Worm (Caenorhabditis elegans) whole organism, young adult: ENCODE data around the gene lpd-7.

Experiments
- B0019.2 ChIP-seq: fragments of 200-800 bp; sonication (Bioruptor generic); conservative IDR thresholded peaks from 2 replicates; pipeline ENCODE4 v1.3.6; 2022; ENCODE audit warnings: missing genetic modification reagents, missing genetic modification characterization, missing compliant biosample characterization
- B0261.1 ChIP-seq: sonication (generic microtip); optimal IDR thresholded peaks from 2 replicates; lab custom pipeline; 2016; ENCODE audit warnings: mild to moderate bottlenecking, missing genetic modification characterization, moderate library complexity, missing compliant biosample characterization
- F33H1.4 ChIP-seq: fragments of 200-800 bp; sonication (Bioruptor generic); IDR thresholded peaks from 2 replicates; pipeline ENCODE4 v1.3.6; 2022; ENCODE audit warnings: missing genetic modification reagents, missing genetic modification characterization, missing compliant biosample characterization
- F37B4.10 ChIP-seq: fragments of 200-800 bp; sonication (Bioruptor generic); IDR thresholded peaks from 2 replicates; pipeline ENCODE4 v1.3.6; 2022; ENCODE audit warnings: missing genetic modification characterization, missing compliant biosample characterization
- F39B2.1 ChIP-seq: fragments of 200-800 bp; sonication (Bioruptor generic); IDR thresholded peaks from 2 replicates; pipeline ENCODE4 v1.3.6; 2022; ENCODE audit warnings: missing genetic modification reagents, missing genetic modification characterization, missing compliant biosample characterization
- K11D2.4 ChIP-seq: fragments of 200-800 bp; sonication (Bioruptor generic); IDR thresholded peaks from 2 replicates; pipeline ENCODE4 v1.3.6; 2022; ENCODE audit warnings: missing genetic modification reagents, missing genetic modification characterization, missing compliant biosample characterization
- T07F8.4 ChIP-seq: sonication (generic microtip); optimal IDR thresholded peaks from 2 replicates; lab custom pipeline; 2016; ENCODE audit warnings: mild to moderate bottlenecking, missing genetic modification characterization, moderate library complexity, missing compliant biosample characterization
- Y53F4B.3 ChIP-seq: fragments of 200-800 bp; sonication (Bioruptor generic); IDR thresholded peaks from 2 replicates; pipeline ENCODE4 v1.3.6; 2022; ENCODE audit warnings: missing genetic modification reagents, missing genetic modification characterization, missing compliant biosample characterization
- Y53G8AR.9 ChIP-seq: fragments of 200-800 bp; sonication (Bioruptor generic); conservative IDR thresholded peaks from 2 replicates; pipeline ENCODE4 v1.3.6; 2022; ENCODE audit warnings: missing genetic modification reagents, missing genetic modification characterization, missing compliant biosample characterization
- akir-1 ChIP-seq: fragments of 200-800 bp; sonication (Bioruptor generic); optimal IDR thresholded peaks from 2 replicates; lab custom pipeline; 2018; ENCODE audit warnings: mild to moderate bottlenecking, missing genetic modification characterization, moderate library complexity, missing compliant biosample characterization
- athp-1 ChIP-seq: sonication (generic microtip); optimal IDR thresholded peaks from 2 replicates; lab custom pipeline; 2017; ENCODE audit warnings: mild to moderate bottlenecking, missing genetic modification characterization, missing compliant biosample characterization
- attf-5 ChIP-seq: fragments of 200-800 bp; sonication (Bioruptor generic); optimal IDR thresholded peaks from 2 replicates; lab custom pipeline; 2018; ENCODE audit warnings: mild to moderate bottlenecking, missing genetic modification characterization, missing compliant biosample characterization
- bed-1 ChIP-seq: fragments of 200-800 bp; sonication (Bioruptor generic); IDR thresholded peaks from 2 replicates; pipeline ENCODE4 v1.3.6; 2022; ENCODE audit warnings: missing genetic modification reagents, missing genetic modification characterization, missing compliant biosample characterization
- cebp-1 ChIP-seq, 2 experiments: fragments of 200-800 bp in 1 of 2; sonication (Bioruptor generic) in 1 of 2; sonication (generic microtip) in 1 of 2; IDR thresholded peaks in 1 of 2; optimal IDR thresholded peaks in 1 of 2; 2 replicates each; pipeline versions ENCODE4 v1.3.6 to Lab custom; 2017 to 2022; ENCODE audit warnings: missing compliant biosample characterization in 2 of 2, missing genetic modification characterization in 2 of 2, mild to moderate bottlenecking in 1 of 2, missing genetic modification reagents in 1 of 2, moderate library complexity in 1 of 2
- cebp-2 ChIP-seq: fragments of 200-800 bp; sonication (Bioruptor generic); IDR thresholded peaks from 2 replicates; pipeline ENCODE4 v1.3.6; 2022; ENCODE audit warnings: missing genetic modification characterization, missing compliant biosample characterization
- ceh-100 ChIP-seq: fragments of 200-800 bp; sonication (Bioruptor generic); IDR thresholded peaks from 2 replicates; pipeline ENCODE4 v1.3.6; 2022; ENCODE audit warnings: missing genetic modification reagents, missing genetic modification characterization, missing compliant biosample characterization
- ceh-27 ChIP-seq: fragments of 200-800 bp; sonication (Bioruptor generic); optimal IDR thresholded peaks from 2 replicates; lab custom pipeline; 2018; ENCODE audit warnings: mild to moderate bottlenecking, missing genetic modification characterization, moderate library complexity, missing compliant biosample characterization
- ceh-40 ChIP-seq: fragments of 200-800 bp; sonication (Bioruptor generic); IDR thresholded peaks from 2 replicates; pipeline ENCODE4 v1.3.6; 2022; ENCODE audit warnings: missing genetic modification characterization, missing compliant biosample characterization
- ceh-58 ChIP-seq: fragments of 200-800 bp; sonication (Bioruptor generic); IDR thresholded peaks from 2 replicates; pipeline ENCODE4 v1.3.6; 2022; ENCODE audit warnings: missing genetic modification characterization, missing compliant biosample characterization
- dpl-1 ChIP-seq: fragments of 150-350 bp; optimal IDR thresholded peaks from 2 replicates; lab custom pipeline; 2014; ENCODE audit warnings: missing biosample characterization, missing genetic modification reagents, missing genetic modification characterization
- efl-1 ChIP-seq: fragments of 150-350 bp; optimal IDR thresholded peaks from 2 replicates; lab custom pipeline; 2014; ENCODE audit warnings: missing biosample characterization, missing genetic modification reagents, missing genetic modification characterization
- ets-4 ChIP-seq: fragments of 200-800 bp; sonication (Bioruptor generic); optimal IDR thresholded peaks from 2 replicates; lab custom pipeline; 2018; ENCODE audit warnings: mild to moderate bottlenecking, missing genetic modification characterization, missing compliant biosample characterization
- hlh-12 ChIP-seq: sonication (generic microtip); optimal IDR thresholded peaks from 2 replicates; lab custom pipeline; 2016; ENCODE audit warnings: missing genetic modification characterization, missing compliant biosample characterization
- hmg-20 ChIP-seq: fragments of 200-800 bp; sonication (Bioruptor generic); IDR thresholded peaks from 2 replicates; pipeline ENCODE4 v1.3.6; 2022; ENCODE audit warnings: missing genetic modification reagents, missing genetic modification characterization, missing compliant biosample characterization
- hrde-1 ChIP-seq: sonication (generic microtip); optimal IDR thresholded peaks from 2 replicates; lab custom pipeline; 2016; ENCODE audit warnings: missing genetic modification characterization, mild to moderate bottlenecking, missing compliant biosample characterization, moderate library complexity, missing genotype, missing genetic modification reagents, borderline replicate concordance
- lin-26 ChIP-seq: fragments of 200-800 bp; sonication (Bioruptor generic); IDR thresholded peaks from 2 replicates; pipeline ENCODE4 v1.3.6; 2022; ENCODE audit warnings: missing genetic modification reagents, missing genetic modification characterization, missing compliant biosample characterization
- lin-54 ChIP-seq: fragments of 200-800 bp; sonication (Bioruptor generic); optimal IDR thresholded peaks from 2 replicates; lab custom pipeline; 2018; ENCODE audit warnings: mild to moderate bottlenecking, missing genetic modification characterization, missing compliant biosample characterization
- lsl-1 ChIP-seq: fragments of 200-800 bp; sonication (Bioruptor generic); optimal IDR thresholded peaks from 2 replicates; lab custom pipeline; 2018; ENCODE audit warnings: mild to moderate bottlenecking, missing genetic modification characterization, moderate library complexity, missing compliant biosample characterization
- mcd-1 ChIP-seq: fragments of 200-800 bp; sonication (Bioruptor generic); IDR thresholded peaks from 2 replicates; pipeline ENCODE4 v1.3.6; 2022; ENCODE audit warnings: missing genetic modification reagents, missing genetic modification characterization, missing compliant biosample characterization
- rcor-1 ChIP-seq: fragments of 200-800 bp; sonication (Bioruptor generic); IDR thresholded peaks from 2 replicates; pipeline ENCODE4 v1.3.6; 2022; ENCODE audit warnings: missing genetic modification reagents, missing genetic modification characterization, missing compliant biosample characterization
- snpc-4 ChIP-seq, 5 experiments: fragments of 150-350 bp in 1 of 5; sonication (generic microtip) in 4 of 5; optimal IDR thresholded peaks; 2 replicates each; lab custom pipeline; 2014 to 2018; ENCODE audit warnings: missing genetic modification characterization in 5 of 5, missing biosample characterization in 3 of 5, antibody characterized with exemption in 2 of 5, mild to moderate bottlenecking in 2 of 5, missing compliant biosample characterization in 2 of 5, missing genotype in 2 of 5, moderate library complexity in 2 of 5, missing genetic modification reagents in 1 of 5
- tbx-9 ChIP-seq: sonication (generic microtip); optimal IDR thresholded peaks from 2 replicates; lab custom pipeline; 2016; ENCODE audit warnings: borderline replicate concordance, missing genetic modification characterization, inconsistent platforms, missing compliant biosample characterization
- unc-130 ChIP-seq: sonication (generic microtip); optimal IDR thresholded peaks from 2 replicates; lab custom pipeline; 2016; ENCODE audit warnings: missing genetic modification reagents, missing genetic modification characterization, missing compliant biosample characterization
- zfh-2 ChIP-seq: fragments of 200-800 bp; sonication (Bioruptor generic); conservative IDR thresholded peaks from 2 replicates; pipeline ENCODE4 v1.3.6; 2022; ENCODE audit warnings: missing genetic modification reagents, missing genetic modification characterization, missing compliant biosample characterization
- ztf-6 ChIP-seq: fragments of 200-800 bp; sonication (Bioruptor generic); IDR thresholded peaks from 2 replicates; pipeline ENCODE4 v1.3.6; 2022; ENCODE audit warnings: missing genetic modification reagents, missing genetic modification characterization, missing compliant biosample characterization

lpd-7 gene

ce11 chrIII:7559869-7560268, 13.3 kb upstream of the lpd-7 start:
- TF ChIP-seq B0019.2 (GFP tag; lab: Robert Waterston, UW) (no peak), lsl-1 (GFP tag; lab: Kevin White, UChicago) (no peak), hmg-20 (no peak), K11D2.4 (GFP tag; lab: Robert Waterston, UW) (no peak), tbx-9 (tag; lab: Kevin White, UChicago) (no peak), ztf-6 (GFP tag; lab: Robert Waterston, UW) (no peak), unc-130 (GFP tag; lab: Kevin White, UChicago) (no peak), lin-54 (no peak), ceh-58 (GFP tag; lab: Robert Waterston, UW) (no peak), efl-1 (GFP tag; lab: Kevin White, UChicago) (no peak), zfh-2 (GFP tag; lab: Robert Waterston, UW) (no peak), F37B4.10 (GFP tag; lab: Robert Waterston, UW) (no peak), dpl-1 (no peak), F33H1.4 (GFP tag; lab: Robert Waterston, UW) (no peak), hrde-1 (tag; lab: Kevin White, UChicago) (no peak), ets-4 (GFP tag; lab: Kevin White, UChicago) (no peak), B0261.1 (tag; lab: Kevin White, UChicago) (no peak)
- TF ChIP-seq, all 124 proteins: peak for 0

- TF ChIP-seq Y53F4B.3 (GFP tag; lab: Robert Waterston, UW) (no peak), attf-5 (GFP tag; lab: Kevin White, UChicago) (no peak), akir-1 (GFP tag; lab: Kevin White, UChicago) (no peak), ceh-27 (GFP tag; lab: Kevin White, UChicago) (no peak), athp-1 (tag; lab: Kevin White, UChicago) (no peak), lin-26 (GFP tag; lab: Robert Waterston, UW) (no peak), cebp-2 (GFP tag; lab: Robert Waterston, UW) (no peak), mcd-1 (GFP tag; lab: Robert Waterston, UW) (no peak)
- TF ChIP-seq, all 124 proteins: peak for 0
Observed at ce11 chrIII:7561872-7562271, 11.3 kb upstream of the lpd-7 start, which contains the start of gene lgc-12. lgc-12 (plus strand) TSS chrIII:7562172.

- TF ChIP-seq cebp-1 (GFP tag; IDR thresholded peaks at IDR 0.05; lab: Robert Waterston, UW), result no peak
- no peak for TF ChIP-seq cebp-1 (tag; optimal IDR thresholded peaks at IDR 0.05; lab: Kevin White, UChicago)
- no peak for TF ChIP-seq T07F8.4 (tag; lab: Kevin White, UChicago)
- no peak for TF ChIP-seq hlh-12 (tag; lab: Kevin White, UChicago)
- no peak for TF ChIP-seq Y53G8AR.9 (GFP tag; lab: Robert Waterston, UW)
- no peak for TF ChIP-seq snpc-4 (GFP tag; optimal IDR thresholded peaks at IDR 0.05; lab: Kevin White, UChicago)
- TF ChIP-seq snpc-4 (tag; optimal IDR thresholded peaks at IDR 0.05; lab: Kevin White, UChicago), result no peak
- no peak for TF ChIP-seq rcor-1 (GFP tag; lab: Robert Waterston, UW)
- TF ChIP-seq ceh-40 (GFP tag; lab: Robert Waterston, UW), result no peak
- TF ChIP-seq ceh-58 (GFP tag; lab: Robert Waterston, UW), result no peak
Observed at ce11 chrIII:7565247-7565646, 7.9 kb upstream of the lpd-7 start, which contains the start of gene ttr-8. ttr-8 (minus strand) TSS chrIII:7565347.

- TF ChIP-seq bed-1 (GFP tag; lab: Robert Waterston, UW) (no peak), F39B2.1 (GFP tag; lab: Robert Waterston, UW) (no peak), ceh-100 (GFP tag; lab: Robert Waterston, UW) (no peak)
Observed at ce11 chrIII:7566098-7566497, 7.1 kb upstream of the lpd-7 start, which contains the start of gene ttr-32. ttr-32 (plus strand) TSS chrIII:7566411.
